Fruit fly (Drosophila melanogaster) whole organism, embryonic: ENCODE measurements around the gene CG13285.

Source experiments
- Atf6 ChIP-seq: fragments of 200-800 bp; sonication (Bioruptor generic); IDR thresholded peaks from 2 replicates; pipeline ENCODE4 v1.3.6; 2022; ENCODE audit warnings: missing biosample characterization, missing genetic modification characterization
- Awh ChIP-seq: fragments of 200-800 bp; sonication (Bioruptor generic); IDR thresholded peaks from 2 replicates; pipeline ENCODE4, ENCODE4 v1.3.6; 2022; ENCODE audit warnings: missing biosample characterization, missing genetic modification characterization
- Bgb ChIP-seq: fragments of 200-800 bp; sonication (Bioruptor generic); IDR thresholded peaks from 2 replicates; pipeline ENCODE4 v1.3.6; 2022; ENCODE audit warnings: missing biosample characterization, missing genetic modification characterization; ENCODE audit not compliant: partially characterized antibody
- CG10267 ChIP-seq: fragments of 200-800 bp; sonication (Bioruptor generic); optimal IDR thresholded peaks from 2 replicates; lab custom pipeline; 2018; ENCODE audit warnings: missing biosample characterization, mild to moderate bottlenecking, missing genetic modification characterization, moderate library complexity
- CG10543 ChIP-seq: fragments of 200-800 bp; sonication (Bioruptor generic); optimal IDR thresholded peaks from 3 replicates; lab custom pipeline; 2017; ENCODE audit warnings: missing biosample characterization, mild to moderate bottlenecking, missing genetic modification characterization, moderate library complexity
- CG13894 ChIP-seq: fragments of 200-800 bp; sonication (Bioruptor generic); optimal IDR thresholded peaks from 3 replicates; lab custom pipeline; 2018; ENCODE audit warnings: missing biosample characterization, mild to moderate bottlenecking, missing genetic modification characterization, moderate library complexity
- CG14860 ChIP-seq: fragments of 200-800 bp; sonication (Bioruptor generic); IDR thresholded peaks from 3 replicates; pipeline ENCODE4 v1.3.6; 2022; ENCODE audit warnings: missing biosample characterization, missing genetic modification characterization; ENCODE audit not compliant: partially characterized antibody
- CG2116 ChIP-seq: fragments of 200-800 bp; sonication (Bioruptor generic); optimal IDR thresholded peaks from 3 replicates; lab custom pipeline; 2018; ENCODE audit warnings: missing biosample characterization, mild to moderate bottlenecking, missing genetic modification characterization
- CG2712 ChIP-seq: fragments of 200-800 bp; optimal IDR thresholded peaks from 3 replicates; lab custom pipeline; 2019; ENCODE audit warnings: missing biosample characterization, mild to moderate bottlenecking, missing genetic modification characterization, moderate library complexity
- CG3163 ChIP-seq: fragments of 200-800 bp; sonication (Bioruptor generic); optimal IDR thresholded peaks from 3 replicates; lab custom pipeline; 2016; ENCODE audit warnings: missing biosample characterization, missing genetic modification characterization
- CG32532 ChIP-seq: fragments of 200-800 bp; sonication (Bioruptor generic); IDR thresholded peaks from 2 replicates; pipeline ENCODE4 v1.3.6; 2022; ENCODE audit warnings: missing biosample characterization, missing genetic modification characterization
- CG3407 ChIP-seq: fragments of 200-800 bp; sonication (Bioruptor generic); optimal IDR thresholded peaks from 2 replicates; lab custom pipeline; 2018; ENCODE audit warnings: missing biosample characterization, mild to moderate bottlenecking, missing genetic modification characterization
- CG6765 ChIP-seq: fragments of 200-800 bp; sonication (Bioruptor generic); optimal IDR thresholded peaks from 3 replicates; lab custom pipeline; 2017; ENCODE audit warnings: missing biosample characterization, mild to moderate bottlenecking, missing genetic modification characterization
- CG8290 ChIP-seq, 3 experiments: fragments of 200-800 bp; sonication (Bioruptor generic); optimal IDR thresholded peaks; 2 replicates each; lab custom pipeline; 2016 to 2019; ENCODE audit warnings: missing biosample characterization in 3 of 3, missing genetic modification characterization in 3 of 3, mild to moderate bottlenecking in 2 of 3, moderate library complexity in 1 of 3
- Dll ChIP-seq: fragments of 200-800 bp; sonication (Bioruptor generic); IDR thresholded peaks from 4 replicates; pipeline ENCODE4 v1.3.6; 2022; ENCODE audit warnings: missing biosample characterization, missing genetic modification characterization; ENCODE audit not compliant: partially characterized antibody
- Dp ChIP-seq: fragments of 200-800 bp; sonication (Bioruptor generic); optimal IDR thresholded peaks from 2 replicates; lab custom pipeline; 2018; ENCODE audit warnings: missing biosample characterization, mild to moderate bottlenecking, missing genetic modification characterization, moderate library complexity
- Ets65A ChIP-seq: fragments of 200-800 bp; sonication (Bioruptor generic); peaks from one replicate; lab custom pipeline; 2016; ENCODE audit warnings: missing biosample characterization, missing genetic modification characterization
- HLH4C ChIP-seq: fragments of 200-800 bp; sonication (Bioruptor generic); IDR thresholded peaks from 3 replicates; pipeline ENCODE4 v1.3.6; 2022; ENCODE audit warnings: missing biosample characterization, missing genetic modification characterization; ENCODE audit not compliant: partially characterized antibody
- Hr78 ChIP-seq, 2 experiments: fragments of 200-800 bp in 1 of 2; fragments of >200 bp in 1 of 2; sonication (Bioruptor generic) in 1 of 2; optimal IDR thresholded peaks; 2 replicates each; lab custom pipeline; 2017 to 2019; ENCODE audit warnings: missing biosample characterization in 2 of 2, missing genetic modification characterization in 2 of 2, mild to moderate bottlenecking in 1 of 2, moderate library complexity in 1 of 2
- Med ChIP-seq: fragments of 200-800 bp; sonication (Bioruptor generic); peaks from one replicate; lab custom pipeline; 2016; ENCODE audit warnings: missing biosample characterization, missing genetic modification characterization, mild to moderate bottlenecking, inconsistent platforms, moderate library complexity
- Mrtf ChIP-seq: fragments of 200-800 bp; sonication (Bioruptor generic); IDR thresholded peaks from 3 replicates; pipeline ENCODE4 v1.3.6; 2022; ENCODE audit warnings: missing biosample characterization, missing genetic modification characterization
- Nf-YA ChIP-seq: fragments of 200-800 bp; sonication (Bioruptor generic); IDR thresholded peaks from 2 replicates; pipeline ENCODE4 v1.3.6; 2022; ENCODE audit warnings: missing biosample characterization, missing genetic modification characterization
- Ptx1 ChIP-seq: fragments of 200-800 bp; sonication (Bioruptor generic); IDR thresholded peaks from 2 replicates; pipeline ENCODE4 v1.3.6; 2022; ENCODE audit warnings: missing biosample characterization, missing genetic modification characterization
- Scr ChIP-seq: fragments of 200-800 bp; sonication (Bioruptor generic); IDR thresholded peaks from 2 replicates; pipeline ENCODE4 v1.3.6; 2022; ENCODE audit warnings: missing biosample characterization, missing genetic modification characterization; ENCODE audit not compliant: partially characterized antibody
- Sin3A ChIP-seq: fragments of >200 bp; optimal IDR thresholded peaks from 2 replicates; lab custom pipeline; 2018
- Sry-β ChIP-seq: fragments of 200-800 bp; sonication (Bioruptor generic); optimal IDR thresholded peaks from 2 replicates; lab custom pipeline; 2018; ENCODE audit warnings: missing biosample characterization, mild to moderate bottlenecking, missing genetic modification characterization, moderate library complexity
- YL-1 ChIP-seq: fragments of 200-800 bp; sonication (Bioruptor generic); optimal IDR thresholded peaks from 3 replicates; lab custom pipeline; 2017; ENCODE audit warnings: missing biosample characterization, mild to moderate bottlenecking, missing genetic modification characterization
- bbx ChIP-seq: fragments of 200-800 bp; sonication (Bioruptor generic); IDR thresholded peaks from 2 replicates; pipeline ENCODE4 v1.3.6; 2022; ENCODE audit warnings: missing biosample characterization, missing genetic modification characterization; ENCODE audit not compliant: partially characterized antibody
- chinmo ChIP-seq: fragments of 200-800 bp; sonication (Bioruptor generic); IDR thresholded peaks from 4 replicates; pipeline ENCODE4 v1.3.6; 2022; ENCODE audit warnings: missing biosample characterization, missing genetic modification characterization; ENCODE audit not compliant: partially characterized antibody
- dysf ChIP-seq: fragments of 200-800 bp; sonication (Bioruptor generic); IDR thresholded peaks from 3 replicates; pipeline ENCODE4 v1.3.6; 2022; ENCODE audit warnings: missing biosample characterization, missing genetic modification characterization
- gfzf ChIP-seq: fragments of 200-800 bp; sonication (Bioruptor generic); optimal IDR thresholded peaks from 2 replicates; lab custom pipeline; 2016; ENCODE audit warnings: missing biosample characterization, mild to moderate bottlenecking, missing genetic modification characterization, moderate library complexity
- gt ChIP-seq: fragments of 200-800 bp; sonication (Bioruptor generic); IDR thresholded peaks from 2 replicates; pipeline ENCODE4 v1.3.6; 2022; ENCODE audit warnings: missing biosample characterization, missing genetic modification characterization
- hbn ChIP-seq: fragments of 200-800 bp; sonication (Bioruptor generic); IDR thresholded peaks from 2 replicates; pipeline ENCODE4 v1.3.6; 2022; ENCODE audit warnings: missing biosample characterization, missing genetic modification characterization; ENCODE audit not compliant: partially characterized antibody
- lbe ChIP-seq: fragments of 200-800 bp; sonication (Bioruptor generic); optimal IDR thresholded peaks from 2 replicates; lab custom pipeline; 2016; ENCODE audit warnings: missing biosample characterization, mild to moderate bottlenecking, missing genetic modification characterization
- otp ChIP-seq: fragments of 200-800 bp; sonication (Bioruptor generic); IDR thresholded peaks from 3 replicates; pipeline ENCODE4, ENCODE4 v1.3.6; 2022; ENCODE audit warnings: missing biosample characterization, missing genetic modification characterization
- peb ChIP-seq: fragments of 200-800 bp; sonication (Bioruptor generic); IDR thresholded peaks from 2 replicates; pipeline ENCODE4 v1.3.6; 2022; ENCODE audit warnings: missing biosample characterization, missing genetic modification characterization
- pzg ChIP-seq: fragments of 200-800 bp; sonication (Bioruptor generic); optimal IDR thresholded peaks from 3 replicates; lab custom pipeline; 2018; ENCODE audit warnings: missing biosample characterization, mild to moderate bottlenecking, missing genetic modification characterization, moderate library complexity
- sens ChIP-seq: fragments of 200-800 bp; sonication (Bioruptor generic); peaks from one replicate; lab custom pipeline; 2016; ENCODE audit warnings: missing biosample characterization, missing genetic modification characterization
- slp2 ChIP-seq: fragments of 200-800 bp; sonication (Bioruptor generic); optimal IDR thresholded peaks from 2 replicates; lab custom pipeline; 2016; ENCODE audit warnings: missing biosample characterization, missing genetic modification characterization
- sna ChIP-seq: fragments of 200-800 bp; sonication (Bioruptor generic); IDR thresholded peaks from 2 replicates; pipeline ENCODE4 v1.3.6; 2022; ENCODE audit warnings: missing biosample characterization, missing genetic modification characterization; ENCODE audit not compliant: partially characterized antibody
- sug ChIP-seq: fragments of 200-800 bp; optimal IDR thresholded peaks from 2 replicates; lab custom pipeline; 2019; ENCODE audit warnings: missing biosample characterization, mild to moderate bottlenecking, missing genetic modification characterization, moderate library complexity
- trem ChIP-seq: fragments of 200-800 bp; optimal IDR thresholded peaks from 3 replicates; lab custom pipeline; 2019; ENCODE audit warnings: missing biosample characterization, mild to moderate bottlenecking, missing genetic modification characterization, moderate library complexity
- vnd ChIP-seq: fragments of 200-800 bp; sonication (Bioruptor generic); IDR thresholded peaks from 3 replicates; pipeline ENCODE4 v1.3.6; 2022; ENCODE audit warnings: missing biosample characterization, missing genetic modification characterization; ENCODE audit not compliant: partially characterized antibody
- wek ChIP-seq: fragments of 200-800 bp; sonication (Bioruptor generic); optimal IDR thresholded peaks from 3 replicates; lab custom pipeline; 2018; ENCODE audit warnings: missing biosample characterization, mild to moderate bottlenecking, missing genetic modification characterization, moderate library complexity
- wor ChIP-seq: fragments of 200-800 bp; sonication (Bioruptor generic); IDR thresholded peaks from 2 replicates; pipeline ENCODE4 v1.3.6; 2022; ENCODE audit warnings: missing biosample characterization, missing genetic modification characterization
- zen ChIP-seq: fragments of 200-800 bp; sonication (Bioruptor generic); optimal IDR thresholded peaks from 3 replicates; lab custom pipeline; 2018; ENCODE audit warnings: missing biosample characterization, mild to moderate bottlenecking, missing genetic modification characterization, moderate library complexity
- zen2 ChIP-seq: fragments of 200-800 bp; sonication (Bioruptor generic); IDR thresholded peaks from 3 replicates; pipeline ENCODE4 v1.3.6; 2022; ENCODE audit warnings: missing biosample characterization, missing genetic modification characterization; ENCODE audit not compliant: partially characterized antibody
- zfh1 ChIP-seq: fragments of 200-800 bp; sonication (Bioruptor generic); IDR thresholded peaks from 3 replicates; pipeline ENCODE4 v1.3.6; 2022; ENCODE audit warnings: missing biosample characterization, missing genetic modification characterization

Gene CG13285

DNA sequence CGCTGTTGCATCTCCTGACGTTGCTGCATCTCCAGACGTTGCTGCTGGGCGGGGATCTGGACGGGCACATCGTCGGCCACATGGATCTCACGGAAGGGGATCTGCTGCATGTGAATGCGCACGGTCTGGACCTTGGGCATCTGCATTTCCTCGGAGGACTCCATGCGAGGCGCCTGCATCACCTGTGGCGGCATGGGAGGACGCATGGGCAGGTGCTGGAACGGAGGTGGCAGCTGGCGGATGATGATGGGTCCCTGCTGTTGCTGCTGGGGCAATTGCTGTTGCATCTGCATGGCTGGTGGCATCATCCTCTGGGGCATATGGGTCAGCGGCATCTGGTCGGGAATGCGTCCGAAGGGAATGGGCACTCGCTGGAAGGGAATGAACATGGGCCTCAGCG lies 32.8 kb upstream of the CG13285 start:
- TF ChIP-seq CG32532 (GFP tag; lab: Robert Waterston, UW) (0 out of 2 replicates have a peak, but pooled peaks have one; percentile 17), zen (no peak), Ptx1 (GFP tag; lab: Robert Waterston, UW) (no peak), slp2 (no peak), wek (GFP tag; lab: Kevin White, UChicago) (no peak), gt (no peak), Sry-β (GFP tag; lab: Kevin White, UChicago) (no peak), Ets65A (peak; percentile 91), otp (GFP tag; lab: Robert Waterston, UW) (no peak), CG3407 (GFP tag; lab: Kevin White, UChicago) (no peak), Mrtf (GFP tag; lab: Robert Waterston, UW) (no peak), lbe (no peak), Med (GFP tag; lab: Kevin White, UChicago) (peak; percentile 36), trem (tag; lab: Kevin White, UChicago) (no peak), dysf (GFP tag; lab: Robert Waterston, UW) (no peak), wor (GFP tag; lab: Robert Waterston, UW) (no peak), chinmo (GFP tag; lab: Robert Waterston, UW) (0 out of 4 replicates have a peak, but pooled peaks have one; percentile 37), Atf6 (GFP tag; lab: Robert Waterston, UW) (no peak), Nf-YA (GFP tag; lab: Robert Waterston, UW) (peak; percentile 37; the same call in 1 of the 2 replicates), CG6765 (GFP tag; lab: Kevin White, UChicago) (no peak)

DNA sequence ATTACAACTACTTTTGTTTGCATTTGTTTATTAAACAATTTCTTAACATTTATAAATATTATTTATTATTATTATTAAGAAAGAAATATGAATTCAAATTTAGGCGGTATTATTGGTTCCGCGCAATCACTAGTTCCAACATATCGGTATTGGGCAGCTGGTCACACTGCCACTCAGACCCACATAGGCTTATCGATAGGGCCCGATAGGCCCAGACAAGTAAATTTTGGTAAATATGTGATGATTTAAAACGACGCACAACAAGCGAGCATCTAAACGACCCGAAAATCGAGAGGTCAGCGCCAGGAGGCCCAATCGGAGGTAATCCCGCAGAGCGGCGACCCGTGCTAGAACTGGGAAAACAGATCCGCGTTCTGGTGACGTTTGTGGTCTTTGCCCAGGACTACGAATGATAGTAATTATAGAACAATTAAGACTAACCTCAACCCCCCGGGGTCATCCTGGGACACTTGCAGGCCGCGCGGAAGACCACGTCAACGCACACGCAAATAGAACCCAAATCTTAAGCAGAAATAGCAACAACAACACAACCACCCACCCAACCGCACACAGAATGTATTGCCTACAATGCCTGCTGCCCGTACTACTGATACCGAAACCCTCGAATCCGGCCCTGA lies 29.6 kb upstream of the CG13285 start, which contains the start of gene bc10:
Gene bc10, plus strand, starts transcription at position 181 of the 638 bp plus-strand sequence.
- peak; percentile 52 for TF ChIP-seq gfzf (GFP tag; lab: Kevin White, UChicago)
- peak; percentile 54; the same call in 1 of the 3 replicates for TF ChIP-seq zen2 (GFP tag; lab: Robert Waterston, UW)
- peak; percentile 61 for TF ChIP-seq CG2116 (GFP tag; lab: Kevin White, UChicago)
- peak; percentile 74 for TF ChIP-seq sna
- TF ChIP-seq zfh1, result no peak
- peak; percentile 85 for TF ChIP-seq pzg (GFP tag; lab: Kevin White, UChicago)
- TF ChIP-seq bbx (GFP tag; lab: Robert Waterston, UW), result peak; percentile 89
- no peak for TF ChIP-seq Hr78 (GFP tag; optimal IDR thresholded peaks at IDR 0.05; lab: Kevin White, UChicago)
- TF ChIP-seq YL-1 (GFP tag; lab: Kevin White, UChicago), result peak; percentile 24
- peak; percentile 76 for TF ChIP-seq vnd (GFP tag; lab: Robert Waterston, UW)
- peak; percentile 78 for TF ChIP-seq hbn (GFP tag; lab: Robert Waterston, UW)
- peak; percentile 24 for TF ChIP-seq Sin3A (lab: Kevin White, UChicago)
- peak; percentile 78; the same call in 2 of the 3 replicates for TF ChIP-seq HLH4C (GFP tag; lab: Robert Waterston, UW)
- peak; percentile 86 for TF ChIP-seq Scr
- peak; percentile 74 for TF ChIP-seq zen
- peak; percentile 98 for TF ChIP-seq Dp (GFP tag; lab: Kevin White, UChicago)
- no peak for TF ChIP-seq wor (GFP tag; lab: Robert Waterston, UW)
- TF ChIP-seq CG10267, result peak; percentile 10
- TF ChIP-seq CG2712, result peak; percentile 20
- no peak for TF ChIP-seq CG8290 (GFP tag; optimal IDR thresholded peaks at IDR 0.05; lab: Kevin White, UChicago)
- TF ChIP-seq CG8290 (tag; optimal IDR thresholded peaks at IDR 0.05; lab: Kevin White, UChicago), result no peak
- peak; percentile 29 for TF ChIP-seq CG13894 (tag; lab: Kevin White, UChicago)
- TF ChIP-seq CG3163 (GFP tag; lab: Kevin White, UChicago), result no peak
- peak; percentile 74 for TF ChIP-seq CG14860 (GFP tag; lab: Robert Waterston, UW)
- peak; percentile 44 for TF ChIP-seq sug (tag; lab: Kevin White, UChicago)
- TF ChIP-seq peb (GFP tag; lab: Robert Waterston, UW), result no peak
- TF ChIP-seq sens (GFP tag; lab: Kevin White, UChicago), result peak; percentile 28
- no peak for TF ChIP-seq CG10543 (GFP tag; lab: Kevin White, UChicago)
- no peak for TF ChIP-seq Awh (GFP tag; lab: Robert Waterston, UW)
- TF ChIP-seq Bgb (GFP tag; lab: Robert Waterston, UW), result peak; percentile 94
- TF ChIP-seq Dll (GFP tag; lab: Robert Waterston, UW), result peak; percentile 85
